Fruit fly (Drosophila melanogaster): ENCODE measurements around the gene Prosalpha4.
A peak's percentile ranks its signal among the peaks of the same experiment; 100 is the strongest.

Prosalpha4 gene

dm6 chrX:16286083-16286666, 10.1 kb downstream of the Prosalpha4 start, which contains the start of gene UQCR-14:
Gene UQCR-14, plus strand, starts transcription at chrX:16286288.
- peak; percentile 19 for TF ChIP-seq noc (tag; optimal IDR thresholded peaks at IDR 0.05)

- TF ChIP-seq noc (tag; optimal IDR thresholded peaks at IDR 0.05): peak; percentile 28
Measured at dm6 chrX:16288492-16288964, 12.5 kb downstream of the Prosalpha4 start, which contains the start of the genes CG32576 and caz. Gene CG32576, minus strand, starts transcription at chrX:16288533. Gene caz, plus strand, starts transcription at chrX:16288810.

- no peak for TF ChIP-seq noc (tag; optimal IDR thresholded peaks at IDR 0.05)
Measured at dm6 chrX:16288999-16289398, 12.9 kb downstream of the Prosalpha4 start.

- TF ChIP-seq noc (tag; optimal IDR thresholded peaks at IDR 0.05): no peak
Measured at dm6 chrX:16292646-16293045, 16.6 kb downstream of the Prosalpha4 start.

dm6 chrX:16296423-16297292, 20.6 kb downstream of the Prosalpha4 start, which contains the start of gene CG3632:
Gene CG3632, plus strand, starts transcription at chrX:16296671.
- TF ChIP-seq noc (tag; optimal IDR thresholded peaks at IDR 0.05): no peak

dm6 chrX:16297618-16298017, 21.5 kb downstream of the Prosalpha4 start, which contains the start of gene ERp44:
Gene ERp44, minus strand, starts transcription at chrX:16297718.
- no peak for TF ChIP-seq noc (tag; optimal IDR thresholded peaks at IDR 0.05)

- no peak for TF ChIP-seq noc (tag; optimal IDR thresholded peaks at IDR 0.05)
Measured at dm6 chrX:16303636-16304035, 27.6 kb downstream of the Prosalpha4 start, which contains the start of gene CG3679. Gene CG3679, plus strand, starts transcription at chrX:16303870.

dm6 chrX:16308310-16308918, 32.3 kb downstream of the Prosalpha4 start, which contains the start of gene Had1:
Gene Had1, minus strand, starts transcription at chrX:16308667.
- no peak for TF ChIP-seq noc (tag; optimal IDR thresholded peaks at IDR 0.05)

dm6 chrX:16308953-16309352, 32.9 kb downstream of the Prosalpha4 start:
- TF ChIP-seq noc (tag; optimal IDR thresholded peaks at IDR 0.05): no peak

- no peak for TF ChIP-seq noc (tag; optimal IDR thresholded peaks at IDR 0.05)
Measured at dm6 chrX:16309764-16310163, 33.7 kb downstream of the Prosalpha4 start.

- no peak for TF ChIP-seq noc (tag; optimal IDR thresholded peaks at IDR 0.05)
Measured at dm6 chrX:16313078-16313875, 37.2 kb downstream of the Prosalpha4 start, which contains the start of the genes CG9915 and SWIP. Gene CG9915, minus strand, starts transcription at chrX:16313138. Gene SWIP, plus strand, starts transcription at chrX:16313709.

dm6 chrX:16318858-16319557, 42.9 kb downstream of the Prosalpha4 start:
- TF ChIP-seq noc (tag; optimal IDR thresholded peaks at IDR 0.05): peak; percentile 8

- no peak for TF ChIP-seq noc (tag; optimal IDR thresholded peaks at IDR 0.05)
Measured at dm6 chrX:16319558-16319924, 43.5 kb downstream of the Prosalpha4 start.

- no peak for TF ChIP-seq noc (tag; optimal IDR thresholded peaks at IDR 0.05)
Measured at dm6 chrX:16320197-16320921, 44.3 kb downstream of the Prosalpha4 start, which contains the start of gene Cyp1. Gene Cyp1, minus strand, starts transcription at chrX:16320370.
